Worm (Caenorhabditis elegans) whole organism, young adult: Measurements from ENCODE around the gene mrps-14.

Experiments used
- ama-1 ChIP-seq, 3 experiments: fragments of 150-350 bp in 1 of 3; sonication (generic microtip) in 2 of 3; optimal IDR thresholded peaks; 2 replicates each; lab custom pipeline; 2014 to 2018; ENCODE audit warnings: missing biosample characterization in 2 of 3, missing genetic modification characterization in 2 of 3, missing genetic modification reagents in 2 of 3
- aptf-2 ChIP-seq: fragments of 200-800 bp; sonication (Bioruptor generic); conservative IDR thresholded peaks from 2 replicates; pipeline ENCODE4 v1.3.6; 2022; ENCODE audit warnings: missing genetic modification reagents, missing genetic modification characterization, missing compliant biosample characterization
- cebp-1 ChIP-seq, 2 experiments: fragments of 200-800 bp in 1 of 2; sonication (Bioruptor generic) in 1 of 2; sonication (generic microtip) in 1 of 2; IDR thresholded peaks in 1 of 2; optimal IDR thresholded peaks in 1 of 2; 2 replicates each; pipeline versions ENCODE4 v1.3.6 to Lab custom; 2017 to 2022; ENCODE audit warnings: missing compliant biosample characterization in 2 of 2, missing genetic modification characterization in 2 of 2, mild to moderate bottlenecking in 1 of 2, missing genetic modification reagents in 1 of 2, moderate library complexity in 1 of 2
- chd-7 ChIP-seq: sonication (generic microtip); optimal IDR thresholded peaks from 2 replicates; lab custom pipeline; 2016; ENCODE audit warnings: mild to moderate bottlenecking, missing genetic modification characterization, moderate library complexity, missing compliant biosample characterization
- lsy-27 ChIP-seq: sonication (generic microtip); optimal IDR thresholded peaks from 2 replicates; lab custom pipeline; 2017; ENCODE audit warnings: missing genetic modification characterization, mild to moderate bottlenecking, missing compliant biosample characterization, antibody characterized with exemption, missing genotype, borderline replicate concordance; ENCODE audit not compliant: insufficient read depth
- nfya-1 ChIP-seq: sonication (generic microtip); optimal IDR thresholded peaks from 2 replicates; lab custom pipeline; 2017; ENCODE audit warnings: antibody characterized with exemption, missing compliant biosample characterization, missing genetic modification characterization, borderline replicate concordance; ENCODE audit not compliant: insufficient read depth
- nhr-80 ChIP-seq: sonication (generic microtip); optimal IDR thresholded peaks from 2 replicates; lab custom pipeline; 2016; ENCODE audit warnings: missing genetic modification characterization, missing compliant biosample characterization
- pha-4 ChIP-seq: fragments of 150-350 bp; sonication (generic microtip); optimal IDR thresholded peaks from 2 replicates; lab custom pipeline; 2014; ENCODE audit warnings: missing biosample characterization, missing genetic modification reagents, missing genetic modification characterization
- repo-1 ChIP-seq: sonication (generic microtip); optimal IDR thresholded peaks from 2 replicates; lab custom pipeline; 2017; ENCODE audit warnings: mild to moderate bottlenecking, missing genetic modification characterization, missing compliant biosample characterization
- zfh-2 ChIP-seq: fragments of 200-800 bp; sonication (Bioruptor generic); conservative IDR thresholded peaks from 2 replicates; pipeline ENCODE4 v1.3.6; 2022; ENCODE audit warnings: missing genetic modification reagents, missing genetic modification characterization, missing compliant biosample characterization

- TF ChIP-seq cebp-1 (GFP tag; IDR thresholded peaks at IDR 0.05; lab: Robert Waterston, UW) (no peak), cebp-1 (tag; optimal IDR thresholded peaks at IDR 0.05; lab: Kevin White, UChicago) (no peak), chd-7 (tag; lab: Kevin White, UChicago) (no peak), zfh-2 (GFP tag; lab: Robert Waterston, UW) (no peak), nfya-1 (tag; lab: Kevin White, UChicago) (no peak), lsy-27 (tag; lab: Kevin White, UChicago) (no peak), pha-4 (tag; lab: Kevin White, UChicago) (no peak), nhr-80 (no peak), aptf-2 (GFP tag; lab: Robert Waterston, UW) (no peak), ama-1 (optimal IDR thresholded peaks at IDR 0.05; lab: Kevin White, UChicago) (no peak), ama-1 (GFP tag; optimal IDR thresholded peaks at IDR 0.05; lab: Kevin White, UChicago) (no peak), repo-1 (tag; lab: Kevin White, UChicago) (no peak)
Measured at ce11 chrII:10252048-10252447, 9.8 kb upstream of the mrps-14 start.
